Worm (Caenorhabditis elegans) whole organism, L4 larva: ENCODE measurements around the gene C05E11.6.

Experiments
- D1046.2 ChIP-seq: fragments of 200-800 bp; sonication (Bioruptor generic); IDR thresholded peaks from 2 replicates; pipeline ENCODE4 v1.3.6; 2022; ENCODE audit warnings: missing genetic modification characterization, missing compliant biosample characterization
- F10B5.3 ChIP-seq: sonication (generic microtip); optimal IDR thresholded peaks from 2 replicates; lab custom pipeline; 2016; ENCODE audit warnings: mild to moderate bottlenecking, missing genetic modification characterization, missing compliant biosample characterization
- F37D6.2 ChIP-seq: sonication (generic microtip); optimal IDR thresholded peaks from 2 replicates; lab custom pipeline; 2016; ENCODE audit warnings: mild to moderate bottlenecking, missing genetic modification characterization, missing compliant biosample characterization
- T20F7.1 ChIP-seq: fragments of 200-800 bp; sonication (Bioruptor generic); optimal IDR thresholded peaks from 2 replicates; lab custom pipeline; 2018; ENCODE audit warnings: mild to moderate bottlenecking, missing genetic modification characterization, missing compliant biosample characterization
- Y5F2A.4 ChIP-seq: fragments of 200-800 bp; sonication (Bioruptor generic); optimal IDR thresholded peaks from 2 replicates; lab custom pipeline; 2018; ENCODE audit warnings: mild to moderate bottlenecking, missing genetic modification characterization, missing compliant biosample characterization
- Y75B8A.6 ChIP-seq: fragments of 200-800 bp; sonication (Bioruptor generic); IDR thresholded peaks from 2 replicates; pipeline ENCODE4 v1.3.6; 2022; ENCODE audit warnings: missing genetic modification reagents, missing genetic modification characterization, missing compliant biosample characterization
- aha-1 ChIP-seq: fragments of 150-350 bp; peaks from one replicate; lab custom pipeline; 2014; ENCODE audit warnings: missing biosample characterization, missing genetic modification characterization
- arid-1 ChIP-seq: fragments of 200-800 bp; sonication (Bioruptor generic); conservative IDR thresholded peaks from 2 replicates; pipeline ENCODE4 v1.3.6; 2022; ENCODE audit warnings: missing genetic modification reagents, missing genetic modification characterization, missing compliant biosample characterization
- ceh-28 ChIP-seq: fragments of 150-350 bp; optimal IDR thresholded peaks from 2 replicates; lab custom pipeline; 2014; ENCODE audit warnings: missing biosample characterization, missing genetic modification reagents, missing genetic modification characterization
- ceh-44 ChIP-seq: fragments of 200-800 bp; sonication (Bioruptor generic); IDR thresholded peaks from 2 replicates; pipeline ENCODE4 v1.3.6; 2022; ENCODE audit warnings: missing genetic modification reagents, missing genetic modification characterization, missing compliant biosample characterization
- ceh-82 ChIP-seq: sonication (generic microtip); optimal IDR thresholded peaks from 2 replicates; lab custom pipeline; 2017; ENCODE audit warnings: missing biosample characterization, missing genetic modification characterization
- daf-16 ChIP-seq, 3 experiments: sonication (generic microtip); optimal IDR thresholded peaks; 2 replicates each; lab custom pipeline; 2016 to 2017; ENCODE audit warnings: missing genetic modification characterization in 3 of 3, missing genetic modification reagents in 3 of 3, mild to moderate bottlenecking in 2 of 3, missing compliant biosample characterization in 2 of 3, missing biosample characterization in 1 of 3, moderate library complexity in 1 of 3
- daf-8 ChIP-seq: fragments of 200-800 bp; sonication (Bioruptor generic); IDR thresholded peaks from 2 replicates; pipeline ENCODE4 v1.3.6; 2022; ENCODE audit warnings: missing genetic modification characterization, missing compliant biosample characterization
- dmd-6 ChIP-seq: fragments of 200-800 bp; sonication (Bioruptor generic); IDR thresholded peaks from 2 replicates; pipeline ENCODE4 v1.3.6; 2022; ENCODE audit warnings: missing genetic modification reagents, missing genetic modification characterization, missing compliant biosample characterization
- dpl-1 ChIP-seq: fragments of 150-350 bp; optimal IDR thresholded peaks from 2 replicates; lab custom pipeline; 2014; ENCODE audit warnings: missing biosample characterization, missing genetic modification reagents, missing genetic modification characterization
- dve-1 ChIP-seq: sonication (generic microtip); optimal IDR thresholded peaks from 2 replicates; lab custom pipeline; 2017; ENCODE audit warnings: antibody characterized with exemption, mild to moderate bottlenecking, missing genetic modification characterization, missing compliant biosample characterization; ENCODE audit not compliant: insufficient read depth
- egl-43 ChIP-seq: fragments of 200-800 bp; sonication (Bioruptor generic); IDR thresholded peaks from 2 replicates; pipeline ENCODE4 v1.3.6; 2022; ENCODE audit warnings: missing genetic modification reagents, missing genetic modification characterization, missing compliant biosample characterization
- hlh-30 ChIP-seq: sonication (generic microtip); optimal IDR thresholded peaks from 2 replicates; lab custom pipeline; 2017; ENCODE audit warnings: antibody characterized with exemption, mild to moderate bottlenecking, missing genetic modification characterization, missing compliant biosample characterization; ENCODE audit not compliant: insufficient read depth
- hmg-1.1 ChIP-seq: fragments of 200-800 bp; sonication (Bioruptor generic); IDR thresholded peaks from 2 replicates; pipeline ENCODE4 v1.3.6; 2022; ENCODE audit warnings: missing genetic modification reagents, missing genetic modification characterization, missing compliant biosample characterization
- lim-7 ChIP-seq: fragments of 200-800 bp; sonication (Bioruptor generic); IDR thresholded peaks from 2 replicates; pipeline ENCODE4 v1.3.6; 2022; ENCODE audit warnings: missing genetic modification characterization, missing compliant biosample characterization
- lin-1 ChIP-seq: fragments of 200-800 bp; sonication (Bioruptor generic); IDR thresholded peaks from 2 replicates; pipeline ENCODE4 v1.3.6; 2022; ENCODE audit warnings: missing genetic modification reagents, missing genetic modification characterization, missing compliant biosample characterization
- lin-29 ChIP-seq: fragments of 200-800 bp; sonication (Bioruptor generic); IDR thresholded peaks from 2 replicates; pipeline ENCODE4 v1.3.6; 2022; ENCODE audit warnings: missing genetic modification reagents, missing genetic modification characterization, missing compliant biosample characterization
- lin-38 ChIP-seq: fragments of 200-800 bp; sonication (Bioruptor generic); IDR thresholded peaks from 2 replicates; pipeline ENCODE4 v1.3.6; 2022; ENCODE audit warnings: missing genetic modification reagents, missing genetic modification characterization, missing compliant biosample characterization
- lin-39 ChIP-seq: fragments of 150-350 bp; optimal IDR thresholded peaks from 2 replicates; lab custom pipeline; 2014; ENCODE audit warnings: missing biosample characterization, missing genetic modification reagents, missing genetic modification characterization
- lsy-2 ChIP-seq, 2 experiments: fragments of 150-350 bp in 1 of 2; sonication (generic microtip) in 1 of 2; optimal IDR thresholded peaks; 2 replicates each; lab custom pipeline; 2014 to 2017; ENCODE audit warnings: missing biosample characterization in 2 of 2, missing genetic modification characterization in 2 of 2
- madf-5 ChIP-seq, 2 experiments: fragments of 200-800 bp; sonication (Bioruptor generic); IDR thresholded peaks; 2 replicates each; pipeline ENCODE4 v1.3.6; 2022; ENCODE audit warnings: missing compliant biosample characterization in 2 of 2, missing genetic modification characterization in 2 of 2
- mdl-1 ChIP-seq, 2 experiments: fragments of 150-350 bp in 1 of 2; sonication (generic microtip) in 1 of 2; optimal IDR thresholded peaks; 2 replicates each; lab custom pipeline; 2014 to 2017; ENCODE audit warnings: missing biosample characterization in 2 of 2, missing genetic modification characterization in 2 of 2
- mep-1 ChIP-seq: fragments of 150-350 bp; sonication (generic microtip); optimal IDR thresholded peaks from 3 replicates; lab custom pipeline; 2014; ENCODE audit warnings: missing biosample characterization, missing genetic modification characterization
- mxl-2 ChIP-seq: fragments of 200-800 bp; sonication (Bioruptor generic); conservative IDR thresholded peaks from 2 replicates; pipeline ENCODE4 v1.3.6; 2022; ENCODE audit warnings: missing genetic modification reagents, missing genetic modification characterization, missing compliant biosample characterization
- mxl-3 ChIP-seq: fragments of 200-800 bp; sonication (Bioruptor generic); optimal IDR thresholded peaks from 2 replicates; lab custom pipeline; 2018; ENCODE audit warnings: mild to moderate bottlenecking, missing genetic modification characterization, missing compliant biosample characterization
- nhr-10 ChIP-seq: fragments of 150-350 bp; optimal IDR thresholded peaks from 2 replicates; lab custom pipeline; 2014; ENCODE audit warnings: missing biosample characterization, missing genetic modification characterization
- nhr-102 ChIP-seq: sonication (generic microtip); optimal IDR thresholded peaks from 2 replicates; lab custom pipeline; 2016; ENCODE audit warnings: mild to moderate bottlenecking, missing genetic modification characterization, moderate library complexity, missing compliant biosample characterization
- nhr-25 ChIP-seq: sonication (generic microtip); optimal IDR thresholded peaks from 2 replicates; lab custom pipeline; 2017; ENCODE audit warnings: missing genetic modification characterization, mild to moderate bottlenecking, missing compliant biosample characterization, antibody characterized with exemption, moderate library complexity, borderline replicate concordance; ENCODE audit not compliant: insufficient read depth
- nhr-28 ChIP-seq: fragments of 150-350 bp; optimal IDR thresholded peaks from 2 replicates; lab custom pipeline; 2014; ENCODE audit warnings: missing biosample characterization, missing genetic modification characterization
- nhr-41 ChIP-seq: fragments of 200-800 bp; sonication (Bioruptor generic); IDR thresholded peaks from 2 replicates; pipeline ENCODE4 v1.3.6; 2022; ENCODE audit warnings: missing genetic modification reagents, missing genetic modification characterization, missing compliant biosample characterization
- nhr-48 ChIP-seq: sonication (generic microtip); optimal IDR thresholded peaks from 2 replicates; lab custom pipeline; 2016; ENCODE audit warnings: mild to moderate bottlenecking, missing genetic modification characterization, missing compliant biosample characterization
- nhr-6 ChIP-seq: fragments of 150-350 bp; optimal IDR thresholded peaks from 2 replicates; lab custom pipeline; 2014; ENCODE audit warnings: missing biosample characterization, missing genetic modification characterization
- nhr-77 ChIP-seq: fragments of 150-350 bp; optimal IDR thresholded peaks from 2 replicates; lab custom pipeline; 2014; ENCODE audit warnings: missing biosample characterization, missing genetic modification characterization
- pqm-1 ChIP-seq: sonication (generic microtip); optimal IDR thresholded peaks from 2 replicates; lab custom pipeline; 2017; ENCODE audit warnings: missing biosample characterization, missing genetic modification characterization
- saeg-2 ChIP-seq: fragments of 200-800 bp; sonication (Bioruptor generic); IDR thresholded peaks from 2 replicates; pipeline ENCODE4 v1.3.6; 2022; ENCODE audit warnings: missing genetic modification reagents, missing genetic modification characterization, missing compliant biosample characterization
- spr-3 ChIP-seq: fragments of 200-800 bp; sonication (Bioruptor generic); optimal IDR thresholded peaks from 2 replicates; lab custom pipeline; 2018; ENCODE audit warnings: mild to moderate bottlenecking, missing genetic modification characterization, missing compliant biosample characterization
- tag-97 ChIP-seq: fragments of 200-800 bp; sonication (Bioruptor generic); IDR thresholded peaks from 2 replicates; pipeline ENCODE4 v1.3.6; 2022; ENCODE audit warnings: missing genetic modification characterization, missing compliant biosample characterization
- tra-1 ChIP-seq: fragments of 200-800 bp; sonication (Bioruptor generic); IDR thresholded peaks from 2 replicates; pipeline ENCODE4 v1.3.6; 2022; ENCODE audit warnings: missing genetic modification reagents, missing genetic modification characterization, missing compliant biosample characterization
- unc-39 ChIP-seq: sonication (generic microtip); optimal IDR thresholded peaks from 2 replicates; lab custom pipeline; 2017; ENCODE audit warnings: missing biosample characterization, missing genetic modification characterization
- unc-62 ChIP-seq, 3 experiments: fragments of 150-350 bp in 1 of 3; sonication (generic microtip); optimal IDR thresholded peaks in 2 of 3; peaks in 1 of 3; 1 replicate in 1 of 3; 2 replicates in 2 of 3; lab custom pipeline; 2014 to 2017; ENCODE audit warnings: missing biosample characterization in 3 of 3, missing genetic modification characterization in 3 of 3, missing genetic modification reagents in 3 of 3, missing genotype in 1 of 3
- zag-1 ChIP-seq: fragments of 150-350 bp; optimal IDR thresholded peaks from 2 replicates; lab custom pipeline; 2014; ENCODE audit warnings: missing biosample characterization, missing genetic modification characterization

Gene C05E11.6

ce11 chrX:4523315-4523714 is 38.6 kb upstream of the C05E11.6 start:
- TF ChIP-seq daf-16 (GFP tag; optimal IDR thresholded peaks at IDR 0.05; lab: Kevin White, UChicago) = no peak
- peak; percentile 83 for TF ChIP-seq daf-16 (tag; optimal IDR thresholded peaks at IDR 0.05; lab: Kevin White, UChicago)
- TF ChIP-seq dve-1 (tag; lab: Kevin White, UChicago) = peak; percentile 34
- peak; percentile 27 for TF ChIP-seq nhr-28 (tag; lab: Kevin White, UChicago)
- no peak for TF ChIP-seq mep-1 (tag; lab: Kevin White, UChicago)
- no peak for TF ChIP-seq Y5F2A.4 (GFP tag; lab: Kevin White, UChicago)
- no peak for TF ChIP-seq nhr-41
- peak; percentile 18; the same call in 1 of the 2 replicates for TF ChIP-seq dmd-6 (GFP tag; lab: Robert Waterston, UW)
- no peak for TF ChIP-seq aha-1
- peak; percentile 6 for TF ChIP-seq hlh-30 (tag; lab: Kevin White, UChicago)

ce11 chrX:4523887-4524350 is 38.0 kb upstream of the C05E11.6 start, which contains the start of gene pdi-2:
Gene pdi-2 (plus strand): TSS chrX:4524155.
- no peak for TF ChIP-seq zag-1 (tag; lab: Kevin White, UChicago)
- no peak for TF ChIP-seq unc-39 (tag; lab: Kevin White, UChicago)
- 0 out of 2 replicates have a peak, but pooled peaks have one; percentile 25 for TF ChIP-seq Y75B8A.6 (GFP tag; lab: Robert Waterston, UW)
- TF ChIP-seq egl-43 = peak; percentile 82
- TF ChIP-seq nhr-102 (tag; lab: Kevin White, UChicago) = peak; percentile 13
- TF ChIP-seq nhr-77 (tag; lab: Kevin White, UChicago) = peak; percentile 33
- peak; percentile 77 for TF ChIP-seq dmd-6 (GFP tag; lab: Robert Waterston, UW)
- peak; percentile 86 for TF ChIP-seq hmg-1.1 (GFP tag; lab: Robert Waterston, UW)
- TF ChIP-seq daf-16 (GFP tag; optimal IDR thresholded peaks at IDR 0.05; lab: Kevin White, UChicago) = no peak
- TF ChIP-seq daf-16 (tag; optimal IDR thresholded peaks at IDR 0.05; lab: Kevin White, UChicago) = peak; percentile 62
- TF ChIP-seq spr-3 (GFP tag; lab: Kevin White, UChicago) = peak; percentile 91
- TF ChIP-seq T20F7.1 (GFP tag; lab: Kevin White, UChicago) = peak; percentile 34
- TF ChIP-seq nhr-25 (tag; lab: Kevin White, UChicago) = peak; percentile 76
- TF ChIP-seq F10B5.3 (tag; lab: Kevin White, UChicago) = no peak
- TF ChIP-seq ceh-28 (tag; lab: Kevin White, UChicago) = no peak
- TF ChIP-seq daf-8 (GFP tag; lab: Robert Waterston, UW) = no peak
- TF ChIP-seq nhr-6 (tag; lab: Kevin White, UChicago) = peak; percentile 49
- 0 out of 2 replicates have a peak, but pooled peaks have one; percentile 25 for TF ChIP-seq saeg-2
- TF ChIP-seq aha-1 = peak; percentile 100
- peak; percentile 43 for TF ChIP-seq lin-38 (GFP tag; lab: Robert Waterston, UW)
- no peak for TF ChIP-seq tag-97 (GFP tag; lab: Robert Waterston, UW)
- peak in 1 of 2 experiments; percentile 91 for TF ChIP-seq unc-62 (GFP tag; optimal IDR thresholded peaks at IDR 0.05 in 1 of 2; lab: Kevin White, UChicago)
- TF ChIP-seq unc-62 (tag; optimal IDR thresholded peaks at IDR 0.05; lab: Kevin White, UChicago) = no peak
- TF ChIP-seq ceh-44 = no peak
- TF ChIP-seq lin-1 (GFP tag; lab: Robert Waterston, UW) = peak; percentile 70; the same call in 1 of the 2 replicates
- TF ChIP-seq mxl-2 (GFP tag; lab: Robert Waterston, UW) = peak; percentile 47; the same call in 1 of the 2 replicates
- TF ChIP-seq nhr-48 (tag; lab: Kevin White, UChicago) = peak; percentile 32
- TF ChIP-seq mxl-3 (GFP tag; lab: Kevin White, UChicago) = peak; percentile 97
- no peak for TF ChIP-seq lim-7
- no peak for TF ChIP-seq nhr-10 (tag; lab: Kevin White, UChicago)
- 0 out of 4 replicates have a peak, but pooled peaks of 1 of the 2 experiments have one; percentile 15 for TF ChIP-seq madf-5 (GFP tag; IDR thresholded peaks at IDR 0.05; lab: Robert Waterston, UW)
- peak; percentile 59; the same call in 1 of the 2 replicates for TF ChIP-seq tra-1
- no peak for TF ChIP-seq lin-39 (tag; lab: Kevin White, UChicago)
- peak; percentile 45 to 91 for TF ChIP-seq lsy-2 (tag; optimal IDR thresholded peaks at IDR 0.05; lab: Kevin White, UChicago)
- peak; percentile 8 for TF ChIP-seq F37D6.2 (tag; lab: Kevin White, UChicago)
- TF ChIP-seq dpl-1 = peak; percentile 47
- peak; percentile 52; the same call in 1 of the 2 replicates for TF ChIP-seq D1046.2 (GFP tag; lab: Robert Waterston, UW)
- peak; percentile 22; the same call in 1 of the 2 replicates for TF ChIP-seq nhr-41
- peak; percentile 65 for TF ChIP-seq nhr-28 (tag; lab: Kevin White, UChicago)
- peak; percentile 23 for TF ChIP-seq pqm-1 (tag; lab: Kevin White, UChicago)
- peak; percentile 69; the same call in 1 of the 2 replicates for TF ChIP-seq arid-1
- TF ChIP-seq lin-29 = no peak
- no peak for TF ChIP-seq ceh-82
- TF ChIP-seq mdl-1 (tag; optimal IDR thresholded peaks at IDR 0.05; lab: Kevin White, UChicago) = peak in 1 of 2 experiments; percentile 68
